Worm (Caenorhabditis elegans) whole organism, L2 larva: ENCODE data around the gene sel-8.

Experiments used
- R02D3.7 ChIP-seq: fragments of 150-350 bp; optimal IDR thresholded peaks from 2 replicates; lab custom pipeline; 2014; ENCODE audit warnings: missing biosample characterization, missing genetic modification characterization
- Y55F3AM.14 ChIP-seq: fragments of 200-800 bp; sonication (Bioruptor generic); optimal IDR thresholded peaks from 2 replicates; lab custom pipeline; 2018; ENCODE audit warnings: mild to moderate bottlenecking, missing genetic modification characterization, missing compliant biosample characterization
- ama-1 ChIP-seq: fragments of 150-350 bp; optimal IDR thresholded peaks from 2 replicates; lab custom pipeline; 2018; ENCODE audit warnings: inconsistent platforms
- blmp-1 ChIP-seq: sonication (generic microtip); optimal IDR thresholded peaks from 2 replicates; lab custom pipeline; 2017; ENCODE audit warnings: missing genetic modification characterization, mild to moderate bottlenecking, missing compliant biosample characterization, antibody characterized with exemption, moderate library complexity; ENCODE audit not compliant: insufficient read depth
- ceh-16 ChIP-seq: fragments of 150-350 bp; optimal IDR thresholded peaks from 2 replicates; lab custom pipeline; 2014; ENCODE audit warnings: missing biosample characterization, missing genetic modification characterization
- elt-1 ChIP-seq: fragments of 150-350 bp; optimal IDR thresholded peaks from 2 replicates; lab custom pipeline; 2014; ENCODE audit warnings: missing biosample characterization, missing genetic modification characterization
- elt-3 ChIP-seq: sonication (generic microtip); optimal IDR thresholded peaks from 2 replicates; lab custom pipeline; 2017; ENCODE audit warnings: missing biosample characterization, missing genetic modification characterization
- lin-11 ChIP-seq: fragments of 150-350 bp; sonication (generic microtip); optimal IDR thresholded peaks from 2 replicates; lab custom pipeline; 2014; ENCODE audit warnings: missing biosample characterization, missing genetic modification characterization, inconsistent platforms, mixed read lengths
- lin-39 ChIP-seq: fragments of 150-350 bp; optimal IDR thresholded peaks from 2 replicates; lab custom pipeline; 2014; ENCODE audit warnings: missing biosample characterization, missing genetic modification reagents, missing genetic modification characterization
- mbf-1 ChIP-seq: sonication (generic microtip); optimal IDR thresholded peaks from 2 replicates; lab custom pipeline; 2017; ENCODE audit warnings: missing biosample characterization, missing genetic modification characterization
- nhr-10 ChIP-seq: sonication (generic microtip); optimal IDR thresholded peaks from 2 replicates; lab custom pipeline; 2017; ENCODE audit warnings: missing biosample characterization, missing genetic modification characterization
- nhr-77 ChIP-seq: fragments of 150-350 bp; optimal IDR thresholded peaks from 2 replicates; lab custom pipeline; 2014; ENCODE audit warnings: missing biosample characterization, missing genetic modification characterization
- sem-4 ChIP-seq: fragments of 150-350 bp; optimal IDR thresholded peaks from 2 replicates; lab custom pipeline; 2014; ENCODE audit warnings: missing biosample characterization, missing genetic modification reagents, missing genetic modification characterization
- sma-3 ChIP-seq: sonication (generic microtip); optimal IDR thresholded peaks from 2 replicates; lab custom pipeline; 2016; ENCODE audit warnings: missing genetic modification reagents, missing genetic modification characterization, missing compliant biosample characterization
- snpc-4 ChIP-seq: fragments of 150-350 bp; optimal IDR thresholded peaks from 2 replicates; lab custom pipeline; 2014; ENCODE audit warnings: missing biosample characterization, missing genetic modification characterization
- ztf-4 ChIP-seq: fragments of 150-350 bp; optimal IDR thresholded peaks from 2 replicates; lab custom pipeline; 2014; ENCODE audit warnings: missing biosample characterization, missing genetic modification characterization

sel-8 gene

DNA sequence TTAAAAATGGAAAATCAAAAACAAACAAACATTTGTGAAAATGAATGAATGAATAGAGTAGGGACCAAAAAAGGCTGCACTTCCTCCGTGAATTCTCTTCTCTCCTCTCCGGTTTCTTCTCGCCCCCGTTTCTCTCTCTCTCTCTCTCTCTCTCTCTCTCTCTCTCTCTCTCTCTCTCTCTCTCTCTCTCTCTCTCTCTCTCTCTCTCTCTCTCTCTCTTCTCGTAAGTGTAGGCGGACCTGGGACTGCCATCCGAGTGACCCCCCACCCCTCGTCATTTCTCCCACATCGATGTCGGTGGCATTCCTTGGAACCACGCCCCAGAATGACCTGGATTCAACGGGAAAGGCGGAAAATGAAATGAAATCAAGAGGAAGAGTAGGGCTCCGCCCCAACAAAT, 60.2 kb downstream of the sel-8 start:
- TF ChIP-seq sma-3 (GFP tag; lab: Kevin White, UChicago) (no peak), ztf-4 (tag; lab: Kevin White, UChicago) (no peak), snpc-4 (no peak), blmp-1 (no peak), nhr-10 (tag; lab: Kevin White, UChicago) (no peak), lin-39 (tag; lab: Kevin White, UChicago) (no peak)

- TF ChIP-seq nhr-77 (tag; lab: Kevin White, UChicago) (no peak), R02D3.7 (tag; lab: Kevin White, UChicago) (no peak), Y55F3AM.14 (no peak), sem-4 (tag; lab: Kevin White, UChicago) (no peak), elt-1 (tag; lab: Kevin White, UChicago) (no peak), ama-1 (lab: Kevin White, UChicago) (no peak), mbf-1 (no peak), ceh-16 (no peak), elt-3 (tag; lab: Kevin White, UChicago) (no peak), lin-11 (no peak)
Measured at ce11 chrIII:3564762-3565359, 62.1 kb downstream of the sel-8 start.
